Worm (Caenorhabditis elegans) whole organism, L1 larva: ENCODE data around the gene F09C12.2.

ENCODE experiments used
- F16B12.6 ChIP-seq: fragments of 150-350 bp; optimal IDR thresholded peaks from 2 replicates; lab custom pipeline; 2014; ENCODE audit warnings: missing biosample characterization, missing genetic modification characterization
- Y116A8C.19 ChIP-seq: sonication (generic microtip); optimal IDR thresholded peaks from 2 replicates; lab custom pipeline; 2016; ENCODE audit warnings: missing compliant biosample characterization, missing genetic modification characterization, borderline replicate concordance
- alr-1 ChIP-seq: fragments of 200-800 bp; sonication (Bioruptor generic); optimal IDR thresholded peaks from 2 replicates; lab custom pipeline; 2018; ENCODE audit warnings: borderline replicate concordance, mild to moderate bottlenecking, missing genetic modification characterization, missing compliant biosample characterization
- ama-1 ChIP-seq: fragments of 150-350 bp; optimal IDR thresholded peaks from 2 replicates; lab custom pipeline; 2014
- blmp-1 ChIP-seq: fragments of 150-350 bp; optimal IDR thresholded peaks from 2 replicates; lab custom pipeline; 2014; ENCODE audit warnings: missing biosample characterization, missing genetic modification characterization
- ceh-63 ChIP-seq: fragments of 200-800 bp; sonication (Bioruptor generic); optimal IDR thresholded peaks from 2 replicates; lab custom pipeline; 2018; ENCODE audit warnings: mild to moderate bottlenecking, missing genetic modification characterization, missing compliant biosample characterization
- ceh-82 ChIP-seq, 3 experiments: fragments of 150-350 bp in 1 of 3; sonication (generic microtip) in 2 of 3; optimal IDR thresholded peaks; 2 replicates each; lab custom pipeline; 2014 to 2017; ENCODE audit warnings: missing biosample characterization in 3 of 3, missing genetic modification characterization in 3 of 3
- ceh-90 ChIP-seq: sonication (generic microtip); optimal IDR thresholded peaks from 2 replicates; lab custom pipeline; 2016; ENCODE audit warnings: missing genetic modification characterization, missing compliant biosample characterization
- ces-1 ChIP-seq: fragments of 150-350 bp; optimal IDR thresholded peaks from 2 replicates; lab custom pipeline; 2014; ENCODE audit warnings: missing biosample characterization, missing genetic modification reagents, missing genetic modification characterization
- dsc-1 ChIP-seq: sonication (generic microtip); optimal IDR thresholded peaks from 2 replicates; lab custom pipeline; 2016; ENCODE audit warnings: mild to moderate bottlenecking, missing genetic modification characterization, missing compliant biosample characterization
- efl-1 ChIP-seq, 4 experiments: fragments of 150-350 bp; optimal IDR thresholded peaks in 3 of 4; peaks in 1 of 4; 1 replicate in 1 of 4; 2 replicates in 3 of 4; lab custom pipeline; 2014; ENCODE audit warnings: missing biosample characterization in 2 of 4, missing genetic modification characterization in 2 of 4, missing genetic modification reagents in 2 of 4
- egl-13 ChIP-seq: sonication (generic microtip); optimal IDR thresholded peaks from 2 replicates; lab custom pipeline; 2016; ENCODE audit warnings: missing genotype, missing genetic modification reagents, missing genetic modification characterization, missing compliant biosample characterization
- egl-27 ChIP-seq, 2 experiments: fragments of 150-350 bp in 1 of 2; sonication (generic microtip); optimal IDR thresholded peaks; 3 replicates each; lab custom pipeline; 2017 to 2018; ENCODE audit warnings: missing biosample characterization in 2 of 2, missing genetic modification characterization in 2 of 2, missing genetic modification reagents in 2 of 2
- elt-2 ChIP-seq: sonication (generic microtip); optimal IDR thresholded peaks from 2 replicates; lab custom pipeline; 2016; ENCODE audit warnings: missing genetic modification characterization, mild to moderate bottlenecking, inconsistent platforms, missing compliant biosample characterization, missing genetic modification reagents
- ets-5 ChIP-seq: fragments of 200-800 bp; sonication (Bioruptor generic); IDR thresholded peaks from 2 replicates; pipeline ENCODE4 v1.3.6; 2022; ENCODE audit warnings: missing genetic modification characterization, missing compliant biosample characterization
- fkh-8 ChIP-seq: sonication (generic microtip); optimal IDR thresholded peaks from 2 replicates; lab custom pipeline; 2016; ENCODE audit warnings: mild to moderate bottlenecking, missing genetic modification characterization, missing compliant biosample characterization
- hlh-4 ChIP-seq: sonication (generic microtip); optimal IDR thresholded peaks from 2 replicates; lab custom pipeline; 2016; ENCODE audit warnings: mild to moderate bottlenecking, missing genetic modification characterization, missing compliant biosample characterization
- hpl-2 ChIP-seq: fragments of 150-350 bp; optimal IDR thresholded peaks from 2 replicates; lab custom pipeline; 2014; ENCODE audit warnings: missing biosample characterization, missing genetic modification reagents, missing genetic modification characterization
- lin-14 ChIP-seq: fragments of 200-800 bp; sonication (Bioruptor generic); optimal IDR thresholded peaks from 2 replicates; lab custom pipeline; 2018; ENCODE audit warnings: mild to moderate bottlenecking, missing genetic modification characterization, moderate library complexity, missing compliant biosample characterization
- lin-15B ChIP-seq: fragments of 150-350 bp; sonication (generic microtip); optimal IDR thresholded peaks from 3 replicates; lab custom pipeline; 2014; ENCODE audit warnings: missing biosample characterization, missing genetic modification characterization
- lin-35 ChIP-seq, 2 experiments: fragments of 150-350 bp; optimal IDR thresholded peaks; 2 replicates each; lab custom pipeline; 2014; ENCODE audit warnings: missing biosample characterization in 2 of 2, missing genetic modification characterization in 2 of 2, missing genetic modification reagents in 2 of 2
- lin-39 ChIP-seq: fragments of 150-350 bp; optimal IDR thresholded peaks from 2 replicates; lab custom pipeline; 2014; ENCODE audit warnings: missing biosample characterization, missing genetic modification reagents, missing genetic modification characterization
- lir-3 ChIP-seq: sonication (generic microtip); optimal IDR thresholded peaks from 2 replicates; lab custom pipeline; 2016; ENCODE audit warnings: mild to moderate bottlenecking, missing genetic modification characterization, moderate library complexity, missing compliant biosample characterization; ENCODE audit not compliant: poor library complexity
- lsy-2 ChIP-seq, 2 experiments: fragments of 150-350 bp; optimal IDR thresholded peaks; 2 replicates each; lab custom pipeline; 2014; ENCODE audit warnings: missing biosample characterization in 2 of 2, missing genetic modification characterization in 2 of 2
- mef-2 ChIP-seq: fragments of 150-350 bp; optimal IDR thresholded peaks from 2 replicates; lab custom pipeline; 2014; ENCODE audit warnings: missing biosample characterization, missing genetic modification characterization
- mep-1 ChIP-seq: fragments of 150-350 bp; optimal IDR thresholded peaks from 2 replicates; lab custom pipeline; 2014; ENCODE audit warnings: missing biosample characterization, missing genetic modification characterization
- nhr-20 ChIP-seq: sonication (generic microtip); optimal IDR thresholded peaks from 2 replicates; lab custom pipeline; 2016; ENCODE audit warnings: mild to moderate bottlenecking, missing genetic modification characterization, missing compliant biosample characterization
- nhr-237 ChIP-seq: fragments of 150-350 bp; optimal IDR thresholded peaks from 2 replicates; lab custom pipeline; 2014; ENCODE audit warnings: missing biosample characterization, missing genetic modification characterization
- nhr-28 ChIP-seq: fragments of 150-350 bp; optimal IDR thresholded peaks from 2 replicates; lab custom pipeline; 2014; ENCODE audit warnings: missing biosample characterization, missing genetic modification characterization
- nhr-47 ChIP-seq: sonication (generic microtip); optimal IDR thresholded peaks from 2 replicates; lab custom pipeline; 2016; ENCODE audit warnings: mild to moderate bottlenecking, missing genetic modification characterization, moderate library complexity, missing compliant biosample characterization
- nhr-71 ChIP-seq: sonication (generic microtip); optimal IDR thresholded peaks from 2 replicates; lab custom pipeline; 2016; ENCODE audit warnings: mild to moderate bottlenecking, missing genetic modification characterization, moderate library complexity, missing compliant biosample characterization
- nhr-77 ChIP-seq: fragments of 150-350 bp; optimal IDR thresholded peaks from 2 replicates; lab custom pipeline; 2014; ENCODE audit warnings: missing biosample characterization, missing genetic modification characterization
- nhr-84 ChIP-seq: sonication (generic microtip); optimal IDR thresholded peaks from 2 replicates; lab custom pipeline; 2017; ENCODE audit warnings: missing biosample characterization, missing genetic modification characterization
- nhr-85 ChIP-seq: sonication (generic microtip); peaks from one replicate; lab custom pipeline; 2016; ENCODE audit warnings: missing genetic modification characterization, inconsistent platforms, missing compliant biosample characterization
- pag-3 ChIP-seq: sonication (generic microtip); optimal IDR thresholded peaks from 2 replicates; lab custom pipeline; 2017; ENCODE audit warnings: missing genetic modification characterization, mild to moderate bottlenecking, missing compliant biosample characterization, antibody characterized with exemption, borderline replicate concordance; ENCODE audit not compliant: insufficient read depth
- pax-3 ChIP-seq: fragments of 200-800 bp; sonication (Bioruptor generic); optimal IDR thresholded peaks from 2 replicates; lab custom pipeline; 2018; ENCODE audit warnings: mild to moderate bottlenecking, missing genetic modification characterization, moderate library complexity, missing compliant biosample characterization
- skn-1 ChIP-seq: fragments of 150-350 bp; optimal IDR thresholded peaks from 2 replicates; lab custom pipeline; 2014; ENCODE audit warnings: missing biosample characterization, missing genetic modification characterization
- snpc-4 ChIP-seq: fragments of 150-350 bp; optimal IDR thresholded peaks from 2 replicates; lab custom pipeline; 2014; ENCODE audit warnings: missing biosample characterization, missing genetic modification characterization
- snu-23 ChIP-seq: sonication (generic microtip); optimal IDR thresholded peaks from 2 replicates; lab custom pipeline; 2016; ENCODE audit warnings: missing genetic modification characterization, missing compliant biosample characterization
- sox-4 ChIP-seq: sonication (generic microtip); optimal IDR thresholded peaks from 2 replicates; lab custom pipeline; 2016; ENCODE audit warnings: missing genetic modification characterization, missing compliant biosample characterization
- sptf-1 ChIP-seq: fragments of 150-350 bp; optimal IDR thresholded peaks from 2 replicates; lab custom pipeline; 2014; ENCODE audit warnings: missing biosample characterization, missing genetic modification characterization
- sup-37 ChIP-seq: fragments of 200-800 bp; sonication (Bioruptor generic); optimal IDR thresholded peaks from 2 replicates; lab custom pipeline; 2018; ENCODE audit warnings: mild to moderate bottlenecking, missing genetic modification characterization, missing compliant biosample characterization
- swsn-7 ChIP-seq: sonication (generic microtip); optimal IDR thresholded peaks from 2 replicates; lab custom pipeline; 2016; ENCODE audit warnings: missing genetic modification characterization, missing compliant biosample characterization
- tlp-1 ChIP-seq: fragments of 150-350 bp; optimal IDR thresholded peaks from 2 replicates; lab custom pipeline; 2014; ENCODE audit warnings: missing biosample characterization, missing genetic modification characterization
- unc-86 ChIP-seq: sonication (generic microtip); optimal IDR thresholded peaks from 2 replicates; lab custom pipeline; 2016; ENCODE audit warnings: missing genetic modification characterization, missing compliant biosample characterization
- unc-98 ChIP-seq: fragments of 200-800 bp; sonication (Bioruptor generic); IDR thresholded peaks from 2 replicates; pipeline ENCODE4 v1.3.6; 2022; ENCODE audit warnings: missing genetic modification characterization, missing compliant biosample characterization
- vab-15 ChIP-seq: sonication (generic microtip); optimal IDR thresholded peaks from 2 replicates; lab custom pipeline; 2017; ENCODE audit warnings: missing genotype, mild to moderate bottlenecking, missing genetic modification characterization, missing compliant biosample characterization
- xbp-1 ChIP-seq: sonication (generic microtip); optimal IDR thresholded peaks from 2 replicates; lab custom pipeline; 2016; ENCODE audit warnings: missing genetic modification characterization, missing compliant biosample characterization

F09C12.2 gene

ce11 chrII:5092362-5093281, 17.2 kb upstream of the F09C12.2 start, which contains the start of gene C04G6.2 (continued):
- peak; percentile 53 for TF ChIP-seq mep-1 (tag; lab: Kevin White, UChicago)
- TF ChIP-seq ces-1: no peak
- TF ChIP-seq dsc-1 (tag; lab: Kevin White, UChicago): peak; percentile 18
- no peak for TF ChIP-seq nhr-28 (tag; lab: Kevin White, UChicago)
- no peak for TF ChIP-seq ets-5
- peak; percentile 37 to 45 for TF ChIP-seq lin-35 (GFP tag; optimal IDR thresholded peaks at IDR 0.05; lab: Kevin White, UChicago)
- TF ChIP-seq fkh-8 (tag; lab: Kevin White, UChicago): peak; percentile 41
- no peak for TF ChIP-seq sup-37
- TF ChIP-seq efl-1 (optimal IDR thresholded peaks at IDR 0.05; lab: Kevin White, UChicago): peak; percentile 52 to 65
- peak; percentile 31 to 94 for TF ChIP-seq efl-1 (GFP tag; optimal IDR thresholded peaks at IDR 0.05 in 1 of 2; lab: Kevin White, UChicago)
- TF ChIP-seq skn-1: peak; percentile 32
- TF ChIP-seq snpc-4: peak; percentile 29
- no peak for TF ChIP-seq sptf-1 (tag; lab: Kevin White, UChicago)
- no peak for TF ChIP-seq vab-15 (tag; lab: Kevin White, UChicago)
- TF ChIP-seq F16B12.6 (tag; lab: Kevin White, UChicago): peak; percentile 24
- TF ChIP-seq ceh-90: no peak
- TF ChIP-seq ama-1 (lab: Kevin White, UChicago): no peak
- TF ChIP-seq blmp-1: peak; percentile 69
- TF ChIP-seq lir-3 (tag; lab: Kevin White, UChicago): no peak
- peak; percentile 72 for TF ChIP-seq nhr-71
- no peak for TF ChIP-seq Y116A8C.19 (tag; lab: Kevin White, UChicago)
- no peak for TF ChIP-seq hlh-4 (tag; lab: Kevin White, UChicago)
- TF ChIP-seq sox-4: no peak
- TF ChIP-seq snu-23 (GFP tag; lab: Kevin White, UChicago): peak; percentile 73
- no peak for TF ChIP-seq nhr-237 (tag; lab: Kevin White, UChicago)
- no peak for TF ChIP-seq egl-27 (tag; optimal IDR thresholded peaks at IDR 0.05; lab: Kevin White, UChicago)
- TF ChIP-seq unc-86: peak; percentile 16
- peak; percentile 78 for TF ChIP-seq elt-2 (tag; lab: Kevin White, UChicago)
- TF ChIP-seq nhr-84: no peak
- peak; percentile 74 for TF ChIP-seq nhr-20
- peak; percentile 40 for TF ChIP-seq swsn-7 (tag; lab: Kevin White, UChicago)
- TF ChIP-seq tlp-1 (tag; lab: Kevin White, UChicago): no peak
- TF ChIP-seq pax-3 (tag; lab: Kevin White, UChicago): no peak
- TF ChIP-seq hpl-2 (GFP tag; lab: Kevin White, UChicago): no peak
- TF ChIP-seq nhr-77 (tag; lab: Kevin White, UChicago): peak; percentile 32
- no peak for TF ChIP-seq lin-39 (tag; lab: Kevin White, UChicago)
- TF ChIP-seq alr-1 (tag; lab: Kevin White, UChicago): no peak
- TF ChIP-seq ceh-82 (tag; optimal IDR thresholded peaks at IDR 0.05; lab: Kevin White, UChicago): peak in 2 of 3 experiments; percentile 16 to 45
- peak; percentile 45 for TF ChIP-seq nhr-47 (tag; lab: Kevin White, UChicago)
- TF ChIP-seq lin-15B (tag; lab: Kevin White, UChicago): no peak
- TF ChIP-seq ceh-63 (GFP tag; lab: Kevin White, UChicago): no peak
- no peak for TF ChIP-seq mef-2 (tag; lab: Kevin White, UChicago)
- TF ChIP-seq lin-14 (GFP tag; lab: Kevin White, UChicago): peak; percentile 94
- no peak for TF ChIP-seq pag-3 (tag; lab: Kevin White, UChicago)
- TF ChIP-seq egl-13 (tag; lab: Kevin White, UChicago): no peak
- peak; percentile 11 for TF ChIP-seq xbp-1 (tag; lab: Kevin White, UChicago)
- peak; percentile 44 to 62 for TF ChIP-seq lsy-2 (tag; optimal IDR thresholded peaks at IDR 0.05; lab: Kevin White, UChicago)
- TF ChIP-seq nhr-85 (tag; lab: Kevin White, UChicago): peak; percentile 67
- TF ChIP-seq unc-98 (GFP tag; lab: Robert Waterston, UW): no peak
